Worm (Caenorhabditis elegans) whole organism, mixed stage, embryonic: Measurements from ENCODE around the gene Y39F10C.3.
A peak's percentile ranks its signal among the peaks of the same experiment; 100 is the strongest.

Experiments used
- ceh-43 ChIP-seq: fragments of 200-800 bp; sonication (Bioruptor generic); optimal IDR thresholded peaks from 2 replicates; lab custom pipeline; 2018; ENCODE audit warnings: mild to moderate bottlenecking, missing genetic modification characterization, moderate library complexity, missing compliant biosample characterization
- ceh-83 ChIP-seq: fragments of 200-800 bp; sonication (Bioruptor generic); optimal IDR thresholded peaks from 2 replicates; lab custom pipeline; 2018; ENCODE audit warnings: mild to moderate bottlenecking, missing genetic modification characterization, missing compliant biosample characterization
- elt-1 ChIP-seq: sonication (generic microtip); optimal IDR thresholded peaks from 2 replicates; lab custom pipeline; 2017; ENCODE audit warnings: missing genetic modification characterization, mild to moderate bottlenecking, missing compliant biosample characterization, antibody characterized with exemption, moderate library complexity, borderline replicate concordance; ENCODE audit not compliant: insufficient read depth
- hlh-1 ChIP-seq: fragments of 150-350 bp; optimal IDR thresholded peaks from 2 replicates; lab custom pipeline; 2014; ENCODE audit warnings: missing biosample characterization, missing genetic modification reagents, missing genetic modification characterization
- lin-32 ChIP-seq: fragments of 200-800 bp; sonication (Bioruptor generic); optimal IDR thresholded peaks from 2 replicates; lab custom pipeline; 2018; ENCODE audit warnings: mild to moderate bottlenecking, missing genetic modification characterization, missing compliant biosample characterization
- lsy-2 ChIP-seq: fragments of 150-350 bp; optimal IDR thresholded peaks from 2 replicates; lab custom pipeline; 2014; ENCODE audit warnings: missing biosample characterization, missing genetic modification characterization
- mab-5 ChIP-seq: fragments of 150-350 bp; optimal IDR thresholded peaks from 2 replicates; lab custom pipeline; 2014; ENCODE audit warnings: missing biosample characterization, missing genetic modification characterization
- nhr-12 ChIP-seq: fragments of 150-350 bp; optimal IDR thresholded peaks from 2 replicates; lab custom pipeline; 2014; ENCODE audit warnings: missing biosample characterization, missing genetic modification characterization
- nhr-237 ChIP-seq: fragments of 150-350 bp; optimal IDR thresholded peaks from 2 replicates; lab custom pipeline; 2014; ENCODE audit warnings: missing biosample characterization, missing genetic modification characterization
- nhr-76 ChIP-seq: sonication (generic microtip); optimal IDR thresholded peaks from 2 replicates; lab custom pipeline; 2017; ENCODE audit warnings: missing biosample characterization, missing genetic modification characterization
- zip-8 ChIP-seq: fragments of 150-350 bp; optimal IDR thresholded peaks from 2 replicates; lab custom pipeline; 2014; ENCODE audit warnings: missing biosample characterization, missing genetic modification characterization
- ztf-11 ChIP-seq: fragments of 150-350 bp; optimal IDR thresholded peaks from 2 replicates; lab custom pipeline; 2014; ENCODE audit warnings: missing biosample characterization, missing genetic modification characterization

The Y39F10C.3 gene

ce11 chrII:721931-722330 lies 47.7 kb downstream of the Y39F10C.3 start:
- TF ChIP-seq nhr-12 (tag; lab: Kevin White, UChicago) (no peak), hlh-1 (tag; lab: Kevin White, UChicago) (no peak), ztf-11 (tag; lab: Kevin White, UChicago) (no peak), zip-8 (tag; lab: Kevin White, UChicago) (peak; percentile 68), elt-1 (tag; lab: Kevin White, UChicago) (peak; percentile 80), ceh-43 (no peak)
- TF ChIP-seq, all 35 proteins: peak for 2

ce11 chrII:723488-723887 lies 49.3 kb downstream of the Y39F10C.3 start, which contains the start of gene rfip-2:
rfip-2 (plus strand) TSS chrII:723788.
- TF ChIP-seq mab-5 (tag; lab: Kevin White, UChicago) (no peak), nhr-237 (tag; lab: Kevin White, UChicago) (no peak), elt-1 (tag; lab: Kevin White, UChicago) (no peak)

ce11 chrII:724004-724403 lies 49.8 kb downstream of the Y39F10C.3 start:
- TF ChIP-seq elt-1 (tag; lab: Kevin White, UChicago) (no peak), ztf-11 (tag; lab: Kevin White, UChicago) (no peak), lin-32 (GFP tag; lab: Kevin White, UChicago) (no peak), zip-8 (tag; lab: Kevin White, UChicago) (no peak), lsy-2 (tag; lab: Kevin White, UChicago) (no peak), ceh-83 (GFP tag; lab: Kevin White, UChicago) (no peak), mab-5 (tag; lab: Kevin White, UChicago) (no peak), nhr-12 (tag; lab: Kevin White, UChicago) (no peak), nhr-76 (tag; lab: Kevin White, UChicago) (no peak)
